Worm (Caenorhabditis elegans) whole organism, midembryonic: ENCODE measurements around the gene F42F12.11.

ENCODE experiments used
- cog-1 ChIP-seq: sonication (generic microtip); optimal IDR thresholded peaks from 2 replicates; lab custom pipeline; 2016; ENCODE audit warnings: missing genetic modification characterization, missing compliant biosample characterization
- flt-1 ChIP-seq: fragments of 200-800 bp; sonication (Bioruptor generic); IDR thresholded peaks from 2 replicates; pipeline ENCODE4 v1.3.6; 2022; ENCODE audit warnings: missing genetic modification characterization, missing compliant biosample characterization
- ref-1 ChIP-seq: fragments of 200-800 bp; sonication (Bioruptor generic); conservative IDR thresholded peaks from 2 replicates; pipeline ENCODE4 v1.3.6; 2022; ENCODE audit warnings: missing genetic modification reagents, missing genetic modification characterization, missing compliant biosample characterization
- tab-1 ChIP-seq: fragments of 200-800 bp; sonication (Bioruptor generic); IDR thresholded peaks from 2 replicates; pipeline ENCODE4 v1.3.6; 2022; ENCODE audit warnings: missing genetic modification characterization, missing compliant biosample characterization
- ztf-29 ChIP-seq: fragments of 200-800 bp; sonication (Bioruptor generic); IDR thresholded peaks from 2 replicates; pipeline ENCODE4 v1.3.6; 2022; ENCODE audit warnings: missing genetic modification reagents, missing genetic modification characterization, missing compliant biosample characterization

ce11 chrX:12335808-12336207, 11.0 kb upstream of the F42F12.11 start, which contains the start of gene srd-48:
- TF ChIP-seq flt-1 (GFP tag; lab: Robert Waterston, UW) (no peak), tab-1 (GFP tag; lab: Robert Waterston, UW) (no peak), ref-1 (no peak), ztf-29 (GFP tag; lab: Robert Waterston, UW) (no peak), cog-1 (tag; lab: Kevin White, UChicago) (no peak)
